Fruit fly (Drosophila melanogaster) whole organism: ENCODE measurements around the gene CG13385.

Source experiments
- CG8478 ChIP-seq: fragments of >200 bp; optimal IDR thresholded peaks from 2 replicates; lab custom pipeline; 2018; ENCODE audit warnings: inconsistent platforms
- Dll ChIP-seq: fragments of >200 bp; optimal IDR thresholded peaks from 2 replicates; lab custom pipeline; 2017
- EcR ChIP-seq, 2 experiments: fragments of >200 bp; optimal IDR thresholded peaks; 2 replicates each; lab custom pipeline; 2017; ENCODE audit warnings: missing biosample characterization in 2 of 2, missing genetic modification characterization in 2 of 2, missing genetic modification reagents in 2 of 2
- pan ChIP-seq: fragments of >200 bp; optimal IDR thresholded peaks from 2 replicates; lab custom pipeline; 2017
- psq ChIP-seq: fragments of >200 bp; optimal IDR thresholded peaks from 2 replicates; lab custom pipeline; 2017
- usp ChIP-seq: fragments of >200 bp; optimal IDR thresholded peaks from 2 replicates; lab custom pipeline; 2017; ENCODE audit warnings: missing biosample characterization, missing genetic modification characterization, mixed read lengths

dm6 chr2L:8424090-8424470 lies 27.6 kb downstream of the CG13385 start:
- TF ChIP-seq pan (lab: Kevin White, UChicago) (no peak), Dll (lab: Kevin White, UChicago) (no peak), psq (lab: Kevin White, UChicago) (no peak), EcR (GFP tag; optimal IDR thresholded peaks at IDR 0.05; lab: Kevin White, UChicago) (peak in 1 of 2 experiments; percentile 1), CG8478 (lab: Kevin White, UChicago) (no peak), usp (GFP tag; lab: Kevin White, UChicago) (no peak)
